Worm (Caenorhabditis elegans): ENCODE measurements around the gene pitp-1.

The pitp-1 gene

ce11 chrIII:3502215-3502838, 27.3 kb downstream of the pitp-1 start, which contains the start of gene M01F1.8 (continued):
- 0 out of 2 replicates have a peak, but pooled peaks have one; percentile 17 for TF ChIP-seq ceh-100 (GFP tag; IDR thresholded peaks at IDR 0.05)
- no peak for TF ChIP-seq lag-1 (GFP tag; IDR thresholded peaks at IDR 0.05)
- TF ChIP-seq nhr-120 (GFP tag; IDR thresholded peaks at IDR 0.05) = no peak
- TF ChIP-seq F33H1.4 (GFP tag; IDR thresholded peaks at IDR 0.05) = peak; percentile 22; the same call in 1 of the 2 replicates
- peak; percentile 33 for TF ChIP-seq snpc-1.3 (tag; optimal IDR thresholded peaks at IDR 0.05; ENCODE audit: insufficient read depth)

- TF ChIP-seq ztf-18 (tag; optimal IDR thresholded peaks at IDR 0.05) = peak; percentile 18
- TF ChIP-seq nhr-179 (tag; optimal IDR thresholded peaks at IDR 0.05) = no peak
- TF ChIP-seq lin-54 (GFP tag; optimal IDR thresholded peaks at IDR 0.05) = peak; percentile 11
- TF ChIP-seq hrde-1 (tag; optimal IDR thresholded peaks at IDR 0.05; ENCODE audit: borderline replicate concordance) = no peak
- TF ChIP-seq K11D2.4 (GFP tag; IDR thresholded peaks at IDR 0.05) = peak; percentile 39; the same call in 1 of the 2 replicates
- TF ChIP-seq dpl-1 (GFP tag; optimal IDR thresholded peaks at IDR 0.05) = no peak
- TF ChIP-seq F33H1.4 (GFP tag; IDR thresholded peaks at IDR 0.05) = 0 out of 2 replicates have a peak, but pooled peaks have one; percentile 28
- TF ChIP-seq hlh-26 (GFP tag; conservative IDR thresholded peaks at IDR 0.05) = no peak
- TF ChIP-seq Y95B8A.8 (GFP tag; IDR thresholded peaks at IDR 0.05) = no peak
- peak; percentile 22; the same call in 1 of the 2 replicates for TF ChIP-seq pbrm-1 (GFP tag; IDR thresholded peaks at IDR 0.05)
- no peak for TF ChIP-seq ama-1 (optimal IDR thresholded peaks at IDR 0.05)
- no peak for TF ChIP-seq ama-1 (GFP tag; optimal IDR thresholded peaks at IDR 0.05)
- peak; percentile 74; the same call in 1 of the 2 replicates for TF ChIP-seq ztf-28 (GFP tag; IDR thresholded peaks at IDR 0.05)
- no peak for TF ChIP-seq F57A8.1 (GFP tag; optimal IDR thresholded peaks at IDR 0.05)
- no peak for TF ChIP-seq ccch-3 (GFP tag; optimal IDR thresholded peaks at IDR 0.05)
- 0 out of 2 replicates have a peak, but pooled peaks have one; percentile 50 for TF ChIP-seq aptf-2 (GFP tag; conservative IDR thresholded peaks at IDR 0.05)
- TF ChIP-seq ZK185.1 (tag; optimal IDR thresholded peaks at IDR 0.05; ENCODE audit: poor library complexity, severe bottlenecking) = no peak
- no peak for TF ChIP-seq F22D6.2 (tag; optimal IDR thresholded peaks at IDR 0.05)
- 0 out of 2 replicates have a peak, but pooled peaks have one; percentile 36 for TF ChIP-seq Y67H2A.10 (GFP tag; conservative IDR thresholded peaks at IDR 0.05)
- no peak for TF ChIP-seq Y53F4B.3 (GFP tag; IDR thresholded peaks at IDR 0.05)
- TF ChIP-seq egl-18 (GFP tag; IDR thresholded peaks at IDR 0.05) = no peak
- 0 out of 2 replicates have a peak, but pooled peaks have one; percentile 20 for TF ChIP-seq D2030.7 (GFP tag; IDR thresholded peaks at IDR 0.05)
- TF ChIP-seq mcd-1 (GFP tag; IDR thresholded peaks at IDR 0.05) = peak; percentile 65
- no peak for TF ChIP-seq B0336.3 (GFP tag; IDR thresholded peaks at IDR 0.05)
- TF ChIP-seq chd-7 (tag; optimal IDR thresholded peaks at IDR 0.05) = peak; percentile 18
- TF ChIP-seq nhr-27 (tag; optimal IDR thresholded peaks at IDR 0.05) = no peak
- peak; percentile 39 for TF ChIP-seq ceh-27 (GFP tag; optimal IDR thresholded peaks at IDR 0.05)
- TF ChIP-seq F10E7.11 (tag; optimal IDR thresholded peaks at IDR 0.05) = no peak
- TF ChIP-seq bed-2 (GFP tag; IDR thresholded peaks at IDR 0.05) = 0 out of 2 replicates have a peak, but pooled peaks have one; percentile 35
- no peak for TF ChIP-seq hsf-1 (GFP tag; IDR thresholded peaks at IDR 0.05)
- TF ChIP-seq let-607 (tag; optimal IDR thresholded peaks at IDR 0.05) = no peak
- peak; percentile 57; the same call in 1 of the 2 replicates for TF ChIP-seq attf-3 (GFP tag; conservative IDR thresholded peaks at IDR 0.05)
- TF ChIP-seq Y56A3A.18 (GFP tag; IDR thresholded peaks at IDR 0.05) = no peak
- TF ChIP-seq ztf-25 (GFP tag; IDR thresholded peaks at IDR 0.05) = no peak
- no peak for TF ChIP-seq nhr-90 (tag; optimal IDR thresholded peaks at IDR 0.05)
- TF ChIP-seq snpc-1.1 (tag; optimal IDR thresholded peaks at IDR 0.05; ENCODE audit: insufficient read depth) = no peak
- TF ChIP-seq attf-5 (GFP tag; optimal IDR thresholded peaks at IDR 0.05) = peak; percentile 12
- no peak for TF ChIP-seq T26A5.8 (tag; optimal IDR thresholded peaks at IDR 0.05)
- TF ChIP-seq cebp-1 (GFP tag; IDR thresholded peaks at IDR 0.05) = no peak
- peak; percentile 25 for TF ChIP-seq cebp-1 (tag; optimal IDR thresholded peaks at IDR 0.05)
- peak; percentile 41 for TF ChIP-seq madf-6 (GFP tag; IDR thresholded peaks at IDR 0.05)
- TF ChIP-seq ceh-100 (GFP tag; IDR thresholded peaks at IDR 0.05) = peak; percentile 96
Observed at ce11 chrIII:3499850-3500249, 29.7 kb downstream of the pitp-1 start.
